Worm (Caenorhabditis elegans): ENCODE results near the gene vha-15.

Gene vha-15

ce11 chrX:2237438-2237961 lies at the start of gene vha-15:
Gene vha-15, plus strand, starts transcription at chrX:2237911.
- TF ChIP-seq lin-39 (tag; optimal IDR thresholded peaks at IDR 0.05) (no peak), alr-1 (tag; optimal IDR thresholded peaks at IDR 0.05) (no peak), ceh-82 (tag; optimal IDR thresholded peaks at IDR 0.05) (peak; percentile 25), nhr-6 (tag; optimal IDR thresholded peaks at IDR 0.05) (peak; percentile 54), nhr-25 (tag; optimal IDR thresholded peaks at IDR 0.05) (peak; percentile 77), unc-39 (tag; optimal IDR thresholded peaks at IDR 0.05) (no peak), R02D3.7 (tag; optimal IDR thresholded peaks at IDR 0.05) (no peak), gmeb-1 (tag; optimal IDR thresholded peaks at IDR 0.05) (peak; percentile 64), ZK546.5 (tag; optimal IDR thresholded peaks at IDR 0.05) (peak; percentile 73), crh-2 (tag; optimal IDR thresholded peaks at IDR 0.05) (peak; percentile 89), lin-11 (tag; optimal IDR thresholded peaks at IDR 0.05) (peak; percentile 71), elt-3 (tag; optimal IDR thresholded peaks at IDR 0.05) (no peak), Y55F3AM.14 (GFP tag; optimal IDR thresholded peaks at IDR 0.05) (no peak), skn-1 (tag; optimal IDR thresholded peaks at IDR 0.05) (no peak), nhr-237 (tag; optimal IDR thresholded peaks at IDR 0.05) (peak; percentile 29), sem-4 (tag; optimal IDR thresholded peaks at IDR 0.05) (peak; percentile 63), lsy-2 (tag; optimal IDR thresholded peaks at IDR 0.05) (peak; percentile 73 to 93), unc-62 (GFP tag; optimal IDR thresholded peaks at IDR 0.05) (no peak), unc-55 (GFP tag; optimal IDR thresholded peaks at IDR 0.05) (peak; percentile 92), F13H6.1 (tag; optimal IDR thresholded peaks at IDR 0.05) (peak; percentile 80), nhr-10 (tag; optimal IDR thresholded peaks at IDR 0.05) (no peak), sma-3 (GFP tag; optimal IDR thresholded peaks at IDR 0.05) (peak; percentile 47), nhr-21 (tag; optimal IDR thresholded peaks at IDR 0.05) (peak; percentile 61), ceh-16 (tag; optimal IDR thresholded peaks at IDR 0.05) (peak; percentile 52), sma-9 (GFP tag; optimal IDR thresholded peaks at IDR 0.05) (peak; percentile 76), sma-9 (tag; optimal IDR thresholded peaks at IDR 0.05) (no peak), nhr-12 (tag; optimal IDR thresholded peaks at IDR 0.05) (no peak), nhr-77 (tag; optimal IDR thresholded peaks at IDR 0.05) (no peak), mab-5 (tag; optimal IDR thresholded peaks at IDR 0.05) (peak; percentile 30), C34F6.9 (tag; optimal IDR thresholded peaks at IDR 0.05) (peak; percentile 89), blmp-1 (tag; optimal IDR thresholded peaks at IDR 0.05; ENCODE audit: insufficient read depth) (no peak), egl-27 (tag; optimal IDR thresholded peaks at IDR 0.05) (peak; percentile 80), snpc-4 (tag; optimal IDR thresholded peaks at IDR 0.05) (peak; percentile 73), zag-1 (tag; optimal IDR thresholded peaks at IDR 0.05) (peak; percentile 50), nhr-23 (tag; optimal IDR thresholded peaks at IDR 0.05) (no peak), nhr-11 (tag; optimal IDR thresholded peaks at IDR 0.05) (no peak), dmd-4 (tag; optimal IDR thresholded peaks at IDR 0.05) (no peak), nhr-129 (tag; optimal IDR thresholded peaks at IDR 0.05) (peak; percentile 92), fos-1 (tag; optimal IDR thresholded peaks at IDR 0.05) (peak; percentile 87), mbf-1 (tag; optimal IDR thresholded peaks at IDR 0.05) (no peak), lin-13 (GFP tag; optimal IDR thresholded peaks at IDR 0.05) (peak; percentile 80), ama-1 (optimal IDR thresholded peaks at IDR 0.05) (no peak), ztf-1 (GFP tag; conservative IDR thresholded peaks at IDR 0.05) (no peak), mdl-1 (tag; optimal IDR thresholded peaks at IDR 0.05) (peak in 1 of 2 experiments; percentile 27), aly-2 (tag; optimal IDR thresholded peaks at IDR 0.05) (no peak), peb-1 (tag; optimal IDR thresholded peaks at IDR 0.05) (no peak), ztf-11 (tag; optimal IDR thresholded peaks at IDR 0.05) (no peak), elt-1 (tag; optimal IDR thresholded peaks at IDR 0.05) (no peak), ztf-4 (tag; optimal IDR thresholded peaks at IDR 0.05) (no peak)
